Fruit fly (Drosophila melanogaster): ENCODE measurements around the gene wts.

dm6 chr3R:30746190-30746589 lies 60.2 kb downstream of the wts start, which contains the start of gene Npc2h:
- no peak for TF ChIP-seq CG8478 (optimal IDR thresholded peaks at IDR 0.05)
- no peak for TF ChIP-seq CTCF (optimal IDR thresholded peaks at IDR 0.05)
